Fruit fly (Drosophila melanogaster) whole organism, embryonic: ENCODE measurements around the gene Coq2.

Experiments used
- Abd-B ChIP-seq: fragments of 200-800 bp; sonication (Bioruptor generic); optimal IDR thresholded peaks from 2 replicates; lab custom pipeline; 2018; ENCODE audit warnings: missing biosample characterization, mild to moderate bottlenecking, missing genetic modification characterization, moderate library complexity
- BEAF-32 ChIP-seq: fragments of 200-800 bp; sonication (Bioruptor generic); optimal IDR thresholded peaks from 3 replicates; lab custom pipeline; 2017; ENCODE audit warnings: missing biosample characterization, missing genetic modification characterization, mild to moderate bottlenecking, moderate library complexity, missing genetic modification reagents
- Blimp-1 ChIP-seq: fragments of 200-800 bp; sonication (Bioruptor generic); optimal IDR thresholded peaks from 3 replicates; lab custom pipeline; 2018; ENCODE audit warnings: missing biosample characterization, missing genetic modification characterization, mild to moderate bottlenecking, moderate library complexity, missing genetic modification reagents
- CG10366 ChIP-seq: fragments of 200-800 bp; sonication (Bioruptor generic); IDR thresholded peaks from 2 replicates; pipeline ENCODE4 v1.3.6; 2022; ENCODE audit warnings: missing biosample characterization, missing genetic modification characterization
- CG10979 ChIP-seq: fragments of 200-800 bp; sonication (Bioruptor generic); optimal IDR thresholded peaks from 2 replicates; lab custom pipeline; 2018; ENCODE audit warnings: missing biosample characterization, mild to moderate bottlenecking, missing genetic modification characterization, moderate library complexity
- CG12071 ChIP-seq: fragments of 200-800 bp; sonication (Bioruptor generic); optimal IDR thresholded peaks from 3 replicates; lab custom pipeline; 2018; ENCODE audit warnings: missing biosample characterization, mild to moderate bottlenecking, missing genetic modification characterization
- CG15073 ChIP-seq: fragments of 200-800 bp; sonication (Bioruptor generic); optimal IDR thresholded peaks from 2 replicates; lab custom pipeline; 2016; ENCODE audit warnings: missing biosample characterization, missing genetic modification characterization
- CG1603 ChIP-seq: fragments of 200-800 bp; sonication (Bioruptor generic); optimal IDR thresholded peaks from 2 replicates; lab custom pipeline; 2019; ENCODE audit warnings: missing biosample characterization, mild to moderate bottlenecking, missing genetic modification characterization, moderate library complexity
- CG16813 ChIP-seq: fragments of 200-800 bp; sonication (Bioruptor generic); IDR thresholded peaks from 3 replicates; pipeline ENCODE4 v1.3.6; 2022; ENCODE audit warnings: missing biosample characterization, missing genetic modification characterization; ENCODE audit not compliant: partially characterized antibody
- CG17361 ChIP-seq: fragments of 200-800 bp; sonication (Bioruptor generic); IDR thresholded peaks from 3 replicates; pipeline ENCODE4 v1.3.6; 2022; ENCODE audit warnings: missing biosample characterization, missing genetic modification characterization
- CG17612 ChIP-seq: fragments of 200-800 bp; sonication (Bioruptor generic); IDR thresholded peaks from 2 replicates; pipeline ENCODE4 v1.3.6; 2022; ENCODE audit warnings: missing biosample characterization, missing genetic modification characterization
- CG17829 ChIP-seq: fragments of 200-800 bp; optimal IDR thresholded peaks from 2 replicates; lab custom pipeline; 2019; ENCODE audit warnings: missing biosample characterization, mild to moderate bottlenecking, missing genetic modification characterization, moderate library complexity
- CG2116 ChIP-seq: fragments of 200-800 bp; sonication (Bioruptor generic); optimal IDR thresholded peaks from 3 replicates; lab custom pipeline; 2018; ENCODE audit warnings: missing biosample characterization, mild to moderate bottlenecking, missing genetic modification characterization
- CG2202 ChIP-seq: fragments of 200-800 bp; sonication (Bioruptor generic); optimal IDR thresholded peaks from 2 replicates; lab custom pipeline; 2018; ENCODE audit warnings: missing biosample characterization, mild to moderate bottlenecking, missing genetic modification characterization
- CG2875 ChIP-seq: fragments of 200-800 bp; sonication (Bioruptor generic); optimal IDR thresholded peaks from 2 replicates; lab custom pipeline; 2017; ENCODE audit warnings: missing biosample characterization, mild to moderate bottlenecking, missing genetic modification characterization, missing genetic modification reagents
- CG4707 ChIP-seq: fragments of 200-800 bp; sonication (Bioruptor generic); optimal IDR thresholded peaks from 2 replicates; lab custom pipeline; 2018; ENCODE audit warnings: missing biosample characterization, mild to moderate bottlenecking, missing genetic modification characterization, moderate library complexity
- CG5180 ChIP-seq: fragments of 200-800 bp; sonication (Bioruptor generic); optimal IDR thresholded peaks from 3 replicates; lab custom pipeline; 2017; ENCODE audit warnings: missing biosample characterization, missing genetic modification characterization, mild to moderate bottlenecking, moderate library complexity, missing genetic modification reagents
- CG6254 ChIP-seq: fragments of 200-800 bp; sonication (Bioruptor generic); optimal IDR thresholded peaks from 3 replicates; lab custom pipeline; 2017; ENCODE audit warnings: mild to moderate bottlenecking, missing biosample characterization, missing genetic modification reagents, missing genetic modification characterization
- CG7786 ChIP-seq: fragments of 200-800 bp; sonication (Bioruptor generic); optimal IDR thresholded peaks from 2 replicates; lab custom pipeline; 2016; ENCODE audit warnings: missing biosample characterization, missing genetic modification characterization
- Dip3 ChIP-seq: fragments of 200-800 bp; sonication (Bioruptor generic); optimal IDR thresholded peaks from 3 replicates; lab custom pipeline; 2016; ENCODE audit warnings: missing biosample characterization, missing genetic modification characterization
- Dll ChIP-seq: fragments of 200-800 bp; sonication (Bioruptor generic); IDR thresholded peaks from 4 replicates; pipeline ENCODE4 v1.3.6; 2022; ENCODE audit warnings: missing biosample characterization, missing genetic modification characterization; ENCODE audit not compliant: partially characterized antibody
- Dp ChIP-seq: fragments of 200-800 bp; sonication (Bioruptor generic); optimal IDR thresholded peaks from 2 replicates; lab custom pipeline; 2018; ENCODE audit warnings: missing biosample characterization, mild to moderate bottlenecking, missing genetic modification characterization, moderate library complexity
- Ets97D ChIP-seq: fragments of 200-800 bp; sonication (Bioruptor generic); optimal IDR thresholded peaks from 3 replicates; lab custom pipeline; 2016; ENCODE audit warnings: missing biosample characterization, missing genetic modification characterization
- Hr51 ChIP-seq, 2 experiments: fragments of 200-800 bp; sonication (Bioruptor generic); optimal IDR thresholded peaks; 2 replicates in 1 of 2; 3 replicates in 1 of 2; lab custom pipeline; 2016 to 2018; ENCODE audit warnings: missing biosample characterization in 2 of 2, missing genetic modification characterization in 2 of 2, mild to moderate bottlenecking in 1 of 2, moderate library complexity in 1 of 2
- Hr78 ChIP-seq, 2 experiments: fragments of 200-800 bp in 1 of 2; fragments of >200 bp in 1 of 2; sonication (Bioruptor generic) in 1 of 2; optimal IDR thresholded peaks; 2 replicates each; lab custom pipeline; 2017 to 2019; ENCODE audit warnings: missing biosample characterization in 2 of 2, missing genetic modification characterization in 2 of 2, mild to moderate bottlenecking in 1 of 2, moderate library complexity in 1 of 2
- Lhr ChIP-seq: fragments of 200-800 bp; sonication (Bioruptor generic); optimal IDR thresholded peaks from 3 replicates; lab custom pipeline; 2017; ENCODE audit warnings: mild to moderate bottlenecking, missing biosample characterization, missing genetic modification reagents, missing genetic modification characterization
- MESR4 ChIP-seq: fragments of 200-800 bp; sonication (Bioruptor generic); optimal IDR thresholded peaks from 2 replicates; lab custom pipeline; 2018; ENCODE audit warnings: missing biosample characterization, mild to moderate bottlenecking, missing genetic modification characterization, moderate library complexity
- Myb ChIP-seq: fragments of 200-800 bp; sonication (Bioruptor generic); optimal IDR thresholded peaks from 2 replicates; lab custom pipeline; 2016; ENCODE audit warnings: missing biosample characterization, missing genetic modification characterization
- Nf-YB ChIP-seq: fragments of 200-800 bp; sonication (Bioruptor generic); optimal IDR thresholded peaks from 3 replicates; lab custom pipeline; 2019; ENCODE audit warnings: missing biosample characterization, mild to moderate bottlenecking, missing genetic modification characterization, moderate library complexity
- Pdp1 ChIP-seq, 2 experiments: fragments of 200-800 bp; sonication (Bioruptor generic); optimal IDR thresholded peaks; 3 replicates each; lab custom pipeline; 2016; ENCODE audit warnings: missing biosample characterization in 2 of 2, missing genetic modification characterization in 2 of 2, mild to moderate bottlenecking in 1 of 2, moderate library complexity in 1 of 2
- ara ChIP-seq: fragments of 200-800 bp; sonication (Bioruptor generic); IDR thresholded peaks from 2 replicates; pipeline ENCODE4 v1.3.6; 2022; ENCODE audit warnings: missing biosample characterization, missing genetic modification characterization
- bowl ChIP-seq: fragments of 200-800 bp; sonication (Bioruptor generic); IDR thresholded peaks from 2 replicates; pipeline ENCODE4 v1.3.6; 2022; ENCODE audit warnings: missing biosample characterization, missing genetic modification characterization
- br ChIP-seq: fragments of >200 bp; optimal IDR thresholded peaks from 2 replicates; lab custom pipeline; 2017
- btn ChIP-seq: fragments of 200-800 bp; sonication (Bioruptor generic); optimal IDR thresholded peaks from 2 replicates; lab custom pipeline; 2016; ENCODE audit warnings: missing biosample characterization, missing genetic modification characterization
- crc ChIP-seq: fragments of 200-800 bp; sonication (Bioruptor generic); optimal IDR thresholded peaks from 2 replicates; lab custom pipeline; 2016; ENCODE audit warnings: missing biosample characterization, missing genetic modification characterization
- fd64A ChIP-seq: fragments of 200-800 bp; sonication (Bioruptor generic); optimal IDR thresholded peaks from 3 replicates; lab custom pipeline; 2018; ENCODE audit warnings: missing biosample characterization, mild to moderate bottlenecking, missing genetic modification characterization
- fd96Cb ChIP-seq: fragments of 200-800 bp; sonication (Bioruptor generic); optimal IDR thresholded peaks from 2 replicates; lab custom pipeline; 2018; ENCODE audit warnings: missing biosample characterization, mild to moderate bottlenecking, missing genetic modification characterization, moderate library complexity
- kay ChIP-seq: fragments of 200-800 bp; sonication (Bioruptor generic); optimal IDR thresholded peaks from 2 replicates; lab custom pipeline; 2016; ENCODE audit warnings: missing biosample characterization, missing genetic modification characterization
- mirr ChIP-seq: fragments of 200-800 bp; sonication (Bioruptor generic); optimal IDR thresholded peaks from 3 replicates; lab custom pipeline; 2018; ENCODE audit warnings: missing biosample characterization, mild to moderate bottlenecking, missing genetic modification characterization
- oc ChIP-seq: fragments of 200-800 bp; sonication (Bioruptor generic); optimal IDR thresholded peaks from 2 replicates; lab custom pipeline; 2018; ENCODE audit warnings: missing biosample characterization, mild to moderate bottlenecking, missing genetic modification characterization, moderate library complexity
- pan ChIP-seq, 4 experiments: fragments of >200 bp in 3 of 4; fragments of 200-800 bp in 1 of 4; sonication (Bioruptor generic) in 1 of 4; optimal IDR thresholded peaks in 3 of 4; IDR thresholded peaks in 1 of 4; 2 replicates each; pipeline versions ENCODE4 v1.3.6 to Lab custom; 2017 to 2022; ENCODE audit warnings: missing biosample characterization in 2 of 4, missing genetic modification characterization in 2 of 4, mixed read lengths in 1 of 4
- ro ChIP-seq: fragments of 200-800 bp; sonication (Bioruptor generic); IDR thresholded peaks from 2 replicates; pipeline ENCODE4 v1.3.6; 2022; ENCODE audit warnings: missing biosample characterization, missing genetic modification characterization
- schlank ChIP-seq: fragments of 200-800 bp; sonication (Bioruptor generic); optimal IDR thresholded peaks from 2 replicates; lab custom pipeline; 2018; ENCODE audit warnings: missing biosample characterization, mild to moderate bottlenecking, missing genetic modification characterization
- sd ChIP-seq: fragments of 200-800 bp; sonication (Bioruptor generic); optimal IDR thresholded peaks from 3 replicates; lab custom pipeline; 2018; ENCODE audit warnings: missing biosample characterization, mild to moderate bottlenecking, missing genetic modification characterization, moderate library complexity
- seq ChIP-seq: fragments of 200-800 bp; sonication (Bioruptor generic); IDR thresholded peaks from 2 replicates; pipeline ENCODE4 v1.3.6; 2022; ENCODE audit warnings: missing biosample characterization, missing genetic modification characterization
- stwl ChIP-seq: fragments of 200-800 bp; sonication (Bioruptor generic); optimal IDR thresholded peaks from 3 replicates; lab custom pipeline; 2018; ENCODE audit warnings: missing biosample characterization, mild to moderate bottlenecking, missing genetic modification characterization, moderate library complexity
- trem ChIP-seq: fragments of 200-800 bp; optimal IDR thresholded peaks from 3 replicates; lab custom pipeline; 2019; ENCODE audit warnings: missing biosample characterization, mild to moderate bottlenecking, missing genetic modification characterization, moderate library complexity
- unc-4 ChIP-seq: fragments of 200-800 bp; sonication (Bioruptor generic); IDR thresholded peaks from 2 replicates; pipeline ENCODE4 v1.3.6; 2022; ENCODE audit warnings: missing biosample characterization, missing genetic modification characterization; ENCODE audit not compliant: partially characterized antibody

Gene Coq2

dm6 chr3R:8308515-8308959 is 7.8 kb downstream of the Coq2 start, which contains the start of gene tex (continued):
- peak; percentile 25 for TF ChIP-seq CG17829 (tag; lab: Kevin White, UChicago)
- peak; percentile 59 for TF ChIP-seq Myb
- TF ChIP-seq trem: peak; percentile 79
- TF ChIP-seq CG2116 (GFP tag; lab: Kevin White, UChicago): peak; percentile 55
- no peak for TF ChIP-seq Hr51 (GFP tag; optimal IDR thresholded peaks at IDR 0.05; lab: Kevin White, UChicago)
- peak; percentile 71 for TF ChIP-seq CG4707 (GFP tag; lab: Kevin White, UChicago)
- TF ChIP-seq crc (GFP tag; lab: Kevin White, UChicago): no peak
- peak; percentile 22 for TF ChIP-seq sd
- TF ChIP-seq seq: no peak
- peak; percentile 61 for TF ChIP-seq ara (GFP tag; lab: Robert Waterston, UW)
- peak; percentile 82 for TF ChIP-seq CG2875
- no peak for TF ChIP-seq pan (optimal IDR thresholded peaks at IDR 0.05; lab: Kevin White, UChicago)
- no peak for TF ChIP-seq pan (GFP tag; optimal IDR thresholded peaks at IDR 0.05 in 1 of 2, IDR thresholded peaks at IDR 0.05 in 1 of 2)
- peak; percentile 36 for TF ChIP-seq stwl (tag; lab: Kevin White, UChicago)
- TF ChIP-seq Ets97D (GFP tag; lab: Kevin White, UChicago): peak; percentile 41
- TF ChIP-seq fd64A (GFP tag; lab: Kevin White, UChicago): peak; percentile 81
- TF ChIP-seq kay (GFP tag; lab: Kevin White, UChicago): peak; percentile 8
- TF ChIP-seq Lhr (GFP tag; lab: Kevin White, UChicago): peak; percentile 55
- TF ChIP-seq Dip3 (GFP tag; lab: Kevin White, UChicago): no peak
- TF ChIP-seq CG2202 (tag; lab: Kevin White, UChicago): peak; percentile 63
- peak; percentile 37; the same call in 2 of the 3 replicates for TF ChIP-seq CG17361
- TF ChIP-seq MESR4: peak; percentile 12
- TF ChIP-seq CG12071 (GFP tag; lab: Kevin White, UChicago): peak; percentile 32
- peak; percentile 78 for TF ChIP-seq CG6254
- TF ChIP-seq Nf-YB (GFP tag; lab: Kevin White, UChicago): peak; percentile 12
- peak; percentile 60 for TF ChIP-seq BEAF-32 (GFP tag; lab: Kevin White, UChicago)
- TF ChIP-seq CG7786 (GFP tag; lab: Kevin White, UChicago): no peak
- TF ChIP-seq CG15073 (GFP tag; lab: Kevin White, UChicago): no peak
- TF ChIP-seq Blimp-1 (GFP tag; lab: Kevin White, UChicago): peak; percentile 67
- TF ChIP-seq CG1603 (tag; lab: Kevin White, UChicago): peak; percentile 82
- no peak for TF ChIP-seq schlank (tag; lab: Kevin White, UChicago)
- TF ChIP-seq unc-4 (GFP tag; lab: Robert Waterston, UW): peak; percentile 50
- peak; percentile 3 for TF ChIP-seq fd96Cb (tag; lab: Kevin White, UChicago)
- 0 out of 3 replicates have a peak, but pooled peaks have one; percentile 31 for TF ChIP-seq CG16813 (GFP tag; lab: Robert Waterston, UW)
- TF ChIP-seq mirr: no peak
- TF ChIP-seq br (lab: Kevin White, UChicago): no peak
- peak; percentile 43 for TF ChIP-seq oc (tag; lab: Kevin White, UChicago)
- TF ChIP-seq Dp (GFP tag; lab: Kevin White, UChicago): peak; percentile 98
- TF ChIP-seq Pdp1 (GFP tag; optimal IDR thresholded peaks at IDR 0.05; lab: Kevin White, UChicago): peak in 1 of 2 experiments; percentile 76
- TF ChIP-seq bowl (GFP tag; lab: Robert Waterston, UW): no peak
- TF ChIP-seq Hr78 (GFP tag; optimal IDR thresholded peaks at IDR 0.05; lab: Kevin White, UChicago): peak in 1 of 2 experiments; percentile 1
- no peak for TF ChIP-seq Abd-B
- TF ChIP-seq CG10366 (GFP tag; lab: Robert Waterston, UW): no peak
- TF ChIP-seq btn (GFP tag; lab: Kevin White, UChicago): no peak
- no peak for TF ChIP-seq CG5180 (GFP tag; lab: Kevin White, UChicago)
- TF ChIP-seq CG17612: no peak
- TF ChIP-seq ro (GFP tag; lab: Robert Waterston, UW): no peak
- peak; percentile 31 for TF ChIP-seq CG10979
- peak; percentile 62; the same call in 3 of the 4 replicates for TF ChIP-seq Dll (GFP tag; lab: Robert Waterston, UW)
